Fruit fly (Drosophila melanogaster) whole organism, embryonic: ENCODE measurements around the gene CG13893.

Experiments
- Bdp1 ChIP-seq: fragments of 200-800 bp; sonication (Bioruptor generic); optimal IDR thresholded peaks from 3 replicates; lab custom pipeline; 2016; ENCODE audit warnings: missing biosample characterization, missing genetic modification characterization
- CG11398 ChIP-seq: fragments of 200-800 bp; sonication (Bioruptor generic); optimal IDR thresholded peaks from 2 replicates; lab custom pipeline; 2016; ENCODE audit warnings: missing biosample characterization, missing genetic modification characterization
- CG12104 ChIP-seq: fragments of 200-800 bp; sonication (Bioruptor generic); optimal IDR thresholded peaks from 3 replicates; lab custom pipeline; 2016; ENCODE audit warnings: missing biosample characterization, missing genetic modification characterization
- CG14965 ChIP-seq: fragments of 200-800 bp; sonication (Bioruptor generic); optimal IDR thresholded peaks from 2 replicates; lab custom pipeline; 2016; ENCODE audit warnings: missing biosample characterization, missing genetic modification characterization, borderline replicate concordance
- CG16813 ChIP-seq: fragments of 200-800 bp; sonication (Bioruptor generic); IDR thresholded peaks from 3 replicates; pipeline ENCODE4 v1.3.6; 2022; ENCODE audit warnings: missing biosample characterization, missing genetic modification characterization; ENCODE audit not compliant: partially characterized antibody
- CG17568 ChIP-seq: fragments of 200-800 bp; sonication (Bioruptor generic); optimal IDR thresholded peaks from 2 replicates; lab custom pipeline; 2018; ENCODE audit warnings: missing biosample characterization, mild to moderate bottlenecking, missing genetic modification characterization, moderate library complexity
- CG2875 ChIP-seq: fragments of 200-800 bp; sonication (Bioruptor generic); optimal IDR thresholded peaks from 2 replicates; lab custom pipeline; 2017; ENCODE audit warnings: missing biosample characterization, mild to moderate bottlenecking, missing genetic modification characterization, missing genetic modification reagents
- CG32532 ChIP-seq: fragments of 200-800 bp; sonication (Bioruptor generic); IDR thresholded peaks from 2 replicates; pipeline ENCODE4 v1.3.6; 2022; ENCODE audit warnings: missing biosample characterization, missing genetic modification characterization
- CG33557 ChIP-seq: fragments of 200-800 bp; sonication (Bioruptor generic); optimal IDR thresholded peaks from 2 replicates; lab custom pipeline; 2019; ENCODE audit warnings: missing biosample characterization, mild to moderate bottlenecking, missing genetic modification characterization, moderate library complexity
- CG4854 ChIP-seq: fragments of 200-800 bp; sonication (Bioruptor generic); optimal IDR thresholded peaks from 2 replicates; lab custom pipeline; 2016; ENCODE audit warnings: missing biosample characterization, missing genetic modification characterization, inconsistent platforms
- CG5953 ChIP-seq: fragments of 200-800 bp; sonication (Bioruptor generic); IDR thresholded peaks from 2 replicates; pipeline ENCODE4 v1.3.6; 2022; ENCODE audit warnings: missing biosample characterization, missing genetic modification characterization
- CG7271 ChIP-seq: fragments of 200-800 bp; sonication (Bioruptor generic); optimal IDR thresholded peaks from 2 replicates; lab custom pipeline; 2018; ENCODE audit warnings: missing biosample characterization, mild to moderate bottlenecking, missing genetic modification characterization, moderate library complexity
- Dref ChIP-seq: fragments of 200-800 bp; sonication (Bioruptor generic); IDR thresholded peaks from 2 replicates; pipeline ENCODE4 v1.3.6; 2022; ENCODE audit warnings: missing biosample characterization, missing genetic modification characterization
- Ets65A ChIP-seq: fragments of 200-800 bp; sonication (Bioruptor generic); peaks from one replicate; lab custom pipeline; 2016; ENCODE audit warnings: missing biosample characterization, missing genetic modification characterization
- Fer3 ChIP-seq: fragments of 200-800 bp; sonication (Bioruptor generic); optimal IDR thresholded peaks from 2 replicates; lab custom pipeline; 2018; ENCODE audit warnings: missing biosample characterization, mild to moderate bottlenecking, missing genetic modification characterization, moderate library complexity
- NK7.1 ChIP-seq: fragments of 200-800 bp; sonication (Bioruptor generic); optimal IDR thresholded peaks from 3 replicates; lab custom pipeline; 2016; ENCODE audit warnings: missing biosample characterization, missing genetic modification characterization
- Nf-YB ChIP-seq: fragments of 200-800 bp; sonication (Bioruptor generic); optimal IDR thresholded peaks from 3 replicates; lab custom pipeline; 2019; ENCODE audit warnings: missing biosample characterization, mild to moderate bottlenecking, missing genetic modification characterization, moderate library complexity
- Oli ChIP-seq: fragments of 200-800 bp; sonication (Bioruptor generic); optimal IDR thresholded peaks from 2 replicates; lab custom pipeline; 2018; ENCODE audit warnings: missing biosample characterization, mild to moderate bottlenecking, missing genetic modification characterization, moderate library complexity
- Pdp1 ChIP-seq, 2 experiments: fragments of 200-800 bp; sonication (Bioruptor generic); optimal IDR thresholded peaks; 3 replicates each; lab custom pipeline; 2016; ENCODE audit warnings: missing biosample characterization in 2 of 2, missing genetic modification characterization in 2 of 2, mild to moderate bottlenecking in 1 of 2, moderate library complexity in 1 of 2
- Stat92E ChIP-seq, 3 experiments: fragments of >200 bp in 2 of 3; fragments of 200-800 bp in 1 of 3; sonication (Bioruptor generic) in 1 of 3; optimal IDR thresholded peaks; 2 replicates each; lab custom pipeline; 2017 to 2019; ENCODE audit warnings: missing biosample characterization in 3 of 3, missing genetic modification characterization in 3 of 3, mild to moderate bottlenecking in 1 of 3, moderate library complexity in 1 of 3
- Usf ChIP-seq: fragments of 200-800 bp; sonication (Bioruptor generic); optimal IDR thresholded peaks from 2 replicates; lab custom pipeline; 2017; ENCODE audit warnings: missing genotype, missing biosample characterization, missing genetic modification characterization
- ac ChIP-seq: fragments of 200-800 bp; sonication (Bioruptor generic); optimal IDR thresholded peaks from 3 replicates; lab custom pipeline; 2017; ENCODE audit warnings: missing biosample characterization, mild to moderate bottlenecking, missing genetic modification characterization
- bsh ChIP-seq, 2 experiments: fragments of 200-800 bp; sonication (Bioruptor generic); optimal IDR thresholded peaks; 2 replicates each; lab custom pipeline; 2017 to 2018; ENCODE audit warnings: mild to moderate bottlenecking in 2 of 2, missing biosample characterization in 2 of 2, missing genetic modification characterization in 2 of 2, moderate library complexity in 1 of 2
- crc ChIP-seq: fragments of 200-800 bp; sonication (Bioruptor generic); optimal IDR thresholded peaks from 2 replicates; lab custom pipeline; 2016; ENCODE audit warnings: missing biosample characterization, missing genetic modification characterization
- dati ChIP-seq: fragments of 200-800 bp; sonication (Bioruptor generic); IDR thresholded peaks from 2 replicates; pipeline ENCODE4 v1.3.6; 2022; ENCODE audit warnings: missing biosample characterization, missing genetic modification characterization
- dmrt11E ChIP-seq: fragments of 200-800 bp; sonication (Bioruptor generic); optimal IDR thresholded peaks from 3 replicates; lab custom pipeline; 2018; ENCODE audit warnings: missing biosample characterization, mild to moderate bottlenecking, missing genetic modification characterization, moderate library complexity
- ems ChIP-seq: fragments of 200-800 bp; sonication (Bioruptor generic); optimal IDR thresholded peaks from 3 replicates; lab custom pipeline; 2016; ENCODE audit warnings: missing biosample characterization, missing genetic modification characterization
- ewg ChIP-seq: fragments of 200-800 bp; sonication (Bioruptor generic); optimal IDR thresholded peaks from 3 replicates; lab custom pipeline; 2017; ENCODE audit warnings: mild to moderate bottlenecking, missing biosample characterization, missing genetic modification reagents, missing genetic modification characterization
- fu2 ChIP-seq: fragments of 200-800 bp; sonication (Bioruptor generic); optimal IDR thresholded peaks from 2 replicates; lab custom pipeline; 2016; ENCODE audit warnings: missing biosample characterization, missing genetic modification characterization
- grn ChIP-seq: fragments of 200-800 bp; sonication (Bioruptor generic); optimal IDR thresholded peaks from 3 replicates; lab custom pipeline; 2017; ENCODE audit warnings: missing biosample characterization, missing genetic modification characterization
- ham ChIP-seq: fragments of 200-800 bp; sonication (Bioruptor generic); IDR thresholded peaks from 2 replicates; pipeline ENCODE4 v1.3.6; 2022; ENCODE audit warnings: missing biosample characterization, missing genetic modification characterization
- hbn ChIP-seq: fragments of 200-800 bp; sonication (Bioruptor generic); IDR thresholded peaks from 2 replicates; pipeline ENCODE4 v1.3.6; 2022; ENCODE audit warnings: missing biosample characterization, missing genetic modification characterization; ENCODE audit not compliant: partially characterized antibody
- lilli ChIP-seq: fragments of 200-800 bp; sonication (Bioruptor generic); optimal IDR thresholded peaks from 3 replicates; lab custom pipeline; 2016; ENCODE audit warnings: missing biosample characterization, missing genetic modification characterization
- mld ChIP-seq: fragments of 200-800 bp; sonication (Bioruptor generic); IDR thresholded peaks from 3 replicates; pipeline ENCODE4 v1.3.6; 2022; ENCODE audit warnings: missing biosample characterization, missing genetic modification characterization; ENCODE audit not compliant: partially characterized antibody
- org-1 ChIP-seq: fragments of 200-800 bp; sonication (Bioruptor generic); optimal IDR thresholded peaks from 2 replicates; lab custom pipeline; 2017; ENCODE audit warnings: missing biosample characterization, missing genetic modification characterization
- p53 ChIP-seq: fragments of 200-800 bp; sonication (Bioruptor generic); optimal IDR thresholded peaks from 2 replicates; lab custom pipeline; 2016; ENCODE audit warnings: missing biosample characterization, missing genetic modification characterization
- prd ChIP-seq, 3 experiments: fragments of >200 bp in 2 of 3; fragments of 200-800 bp in 1 of 3; sonication (Bioruptor generic) in 1 of 3; optimal IDR thresholded peaks in 2 of 3; IDR thresholded peaks in 1 of 3; 2 replicates in 2 of 3; 3 replicates in 1 of 3; pipeline versions ENCODE4 v1.3.6 to Lab custom; 2017 to 2022; ENCODE audit warnings: missing biosample characterization in 1 of 3, missing genetic modification characterization in 1 of 3
- rib ChIP-seq: fragments of 200-800 bp; sonication (Bioruptor generic); IDR thresholded peaks from 2 replicates; pipeline ENCODE4 v1.3.6; 2022; ENCODE audit warnings: missing biosample characterization, missing genetic modification characterization
- sens ChIP-seq: fragments of 200-800 bp; sonication (Bioruptor generic); peaks from one replicate; lab custom pipeline; 2016; ENCODE audit warnings: missing biosample characterization, missing genetic modification characterization
- sr ChIP-seq: fragments of 200-800 bp; sonication (Bioruptor generic); IDR thresholded peaks from 3 replicates; pipeline ENCODE4 v1.3.6; 2022; ENCODE audit warnings: missing biosample characterization, missing genetic modification characterization
- ssp ChIP-seq: fragments of 200-800 bp; sonication (Bioruptor generic); IDR thresholded peaks from 2 replicates; pipeline ENCODE4 v1.3.6; 2022; ENCODE audit warnings: missing biosample characterization, missing genetic modification characterization
- tap ChIP-seq: fragments of 200-800 bp; optimal IDR thresholded peaks from 3 replicates; lab custom pipeline; 2019; ENCODE audit warnings: missing biosample characterization, mild to moderate bottlenecking, missing genetic modification characterization, moderate library complexity
- tio ChIP-seq: fragments of 200-800 bp; sonication (Bioruptor generic); optimal IDR thresholded peaks from 2 replicates; lab custom pipeline; 2017; ENCODE audit warnings: missing biosample characterization, missing genetic modification characterization, inconsistent platforms
- tll ChIP-seq, 2 experiments: fragments of 200-800 bp in 1 of 2; fragments of >200 bp in 1 of 2; sonication (Bioruptor generic) in 1 of 2; optimal IDR thresholded peaks; 2 replicates each; lab custom pipeline; 2017 to 2019; ENCODE audit warnings: missing biosample characterization in 2 of 2, missing genetic modification characterization in 2 of 2, mild to moderate bottlenecking in 1 of 2, moderate library complexity in 1 of 2
- trh ChIP-seq: fragments of 200-800 bp; sonication (Bioruptor generic); optimal IDR thresholded peaks from 2 replicates; lab custom pipeline; 2016; ENCODE audit warnings: missing biosample characterization, missing genetic modification characterization
- ttk ChIP-seq: fragments of 200-800 bp; sonication (Bioruptor generic); IDR thresholded peaks from 2 replicates; pipeline ENCODE4 v2.1.2; 2022; ENCODE audit warnings: missing biosample characterization, missing genetic modification characterization
- wdn ChIP-seq: fragments of 200-800 bp; sonication (Bioruptor generic); IDR thresholded peaks from 2 replicates; pipeline ENCODE4 v1.3.6; 2022; ENCODE audit warnings: missing biosample characterization, missing genetic modification characterization
- z ChIP-seq: fragments of 200-800 bp; sonication (Bioruptor generic); IDR thresholded peaks from 3 replicates; pipeline ENCODE4 v1.3.6; 2022; ENCODE audit warnings: missing biosample characterization, missing genetic modification characterization
- zen2 ChIP-seq: fragments of 200-800 bp; sonication (Bioruptor generic); IDR thresholded peaks from 3 replicates; pipeline ENCODE4 v1.3.6; 2022; ENCODE audit warnings: missing biosample characterization, missing genetic modification characterization; ENCODE audit not compliant: partially characterized antibody
- zfh1 ChIP-seq: fragments of 200-800 bp; sonication (Bioruptor generic); IDR thresholded peaks from 3 replicates; pipeline ENCODE4 v1.3.6; 2022; ENCODE audit warnings: missing biosample characterization, missing genetic modification characterization

Gene CG13893

DNA sequence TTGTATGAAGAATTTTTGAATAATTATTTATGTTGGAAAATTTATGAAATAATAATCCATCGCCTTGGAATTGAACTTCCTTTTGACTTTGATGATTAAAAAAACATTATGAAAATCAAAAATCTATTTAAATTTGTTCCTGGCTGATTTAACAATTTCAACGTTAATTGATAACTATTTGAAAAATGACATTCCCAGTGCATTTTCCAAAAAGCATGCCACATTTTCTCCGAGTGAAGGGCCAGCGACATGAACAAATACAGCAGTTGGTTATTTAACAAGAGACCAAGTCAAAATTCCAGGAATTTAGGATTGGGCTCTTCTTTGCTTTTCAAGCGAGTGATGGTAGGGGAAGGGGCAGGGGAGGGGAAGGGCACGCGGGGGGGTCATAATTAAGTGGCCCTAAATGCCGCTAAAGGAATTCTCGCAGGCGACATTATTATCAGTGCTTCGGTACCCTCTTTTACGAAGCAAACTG lies 18.6 kb upstream of the CG13893 start (continued):
- no peak for TF ChIP-seq sr
- TF ChIP-seq mld (GFP tag; lab: Robert Waterston, UW): no peak
- TF ChIP-seq CG33557: peak; percentile 91
- no peak for TF ChIP-seq NK7.1 (GFP tag; lab: Kevin White, UChicago)
- peak; percentile 30 for TF ChIP-seq CG17568 (GFP tag; lab: Kevin White, UChicago)
- TF ChIP-seq tll (GFP tag; optimal IDR thresholded peaks at IDR 0.05; lab: Kevin White, UChicago): no peak
- TF ChIP-seq ham: no peak
- TF ChIP-seq tio: peak; percentile 51
- peak; percentile 95 for TF ChIP-seq dmrt11E (tag; lab: Kevin White, UChicago)
- peak; percentile 24 for TF ChIP-seq lilli (GFP tag; lab: Kevin White, UChicago)
- no peak for TF ChIP-seq ems (GFP tag; lab: Kevin White, UChicago)
- TF ChIP-seq trh: no peak
- peak; percentile 26 for TF ChIP-seq Nf-YB
- TF ChIP-seq tap (tag; lab: Kevin White, UChicago): no peak
- TF ChIP-seq bsh (GFP tag; optimal IDR thresholded peaks at IDR 0.05; lab: Kevin White, UChicago): peak; percentile 71 to 77
- no peak for TF ChIP-seq CG11398 (GFP tag; lab: Kevin White, UChicago)
- TF ChIP-seq p53 (GFP tag; lab: Kevin White, UChicago): no peak
- peak; percentile 70 for TF ChIP-seq zfh1
- TF ChIP-seq sens: peak; percentile 84
- no peak for TF ChIP-seq CG14965
- TF ChIP-seq wdn (GFP tag; lab: Robert Waterston, UW): no peak
- no peak for TF ChIP-seq prd (optimal IDR thresholded peaks at IDR 0.05; lab: Kevin White, UChicago)
- peak; percentile 45; the same call in 2 of the 3 replicates for TF ChIP-seq prd (GFP tag; IDR thresholded peaks at IDR 0.05; lab: Robert Waterston, UW)
- TF ChIP-seq grn (GFP tag; lab: Kevin White, UChicago): no peak
- no peak for TF ChIP-seq Ets65A (GFP tag; lab: Kevin White, UChicago)
- TF ChIP-seq z (GFP tag; lab: Robert Waterston, UW): no peak
- no peak for TF ChIP-seq CG32532
- peak; percentile 12 for TF ChIP-seq ewg (GFP tag; lab: Kevin White, UChicago)
- peak; percentile 5 to 23 for TF ChIP-seq Pdp1 (GFP tag; optimal IDR thresholded peaks at IDR 0.05; lab: Kevin White, UChicago)
- TF ChIP-seq ac (GFP tag; lab: Kevin White, UChicago): peak; percentile 56
- TF ChIP-seq Fer3 (tag; lab: Kevin White, UChicago): no peak
- no peak for TF ChIP-seq fu2 (GFP tag; lab: Kevin White, UChicago)
- TF ChIP-seq Usf: peak; percentile 27
- no peak for TF ChIP-seq rib (GFP tag; lab: Robert Waterston, UW)
- TF ChIP-seq CG4854: no peak
- no peak for TF ChIP-seq hbn (GFP tag; lab: Robert Waterston, UW)
- no peak for TF ChIP-seq Dref (GFP tag; lab: Robert Waterston, UW)
- TF ChIP-seq CG12104 (GFP tag; lab: Kevin White, UChicago): no peak
- peak; percentile 44 for TF ChIP-seq Oli (tag; lab: Kevin White, UChicago)
- TF ChIP-seq crc (GFP tag; lab: Kevin White, UChicago): no peak
- no peak for TF ChIP-seq CG16813 (GFP tag; lab: Robert Waterston, UW)
- 0 out of 2 replicates have a peak, but pooled peaks have one; percentile 9 for TF ChIP-seq ssp
- peak; percentile 50 for TF ChIP-seq CG2875 (GFP tag; lab: Kevin White, UChicago)
- no peak for TF ChIP-seq zen2 (GFP tag; lab: Robert Waterston, UW)
- TF ChIP-seq org-1 (GFP tag; lab: Kevin White, UChicago): no peak
- TF ChIP-seq dati: no peak
- TF ChIP-seq ttk (GFP tag; lab: Robert Waterston, UW): no peak
- peak; percentile 24 for TF ChIP-seq CG7271 (tag; lab: Kevin White, UChicago)
- no peak for TF ChIP-seq Bdp1 (GFP tag; lab: Kevin White, UChicago)
- TF ChIP-seq CG5953 (GFP tag; lab: Robert Waterston, UW): no peak
- peak in 1 of 3 experiments; percentile 99 for TF ChIP-seq Stat92E (GFP tag; optimal IDR thresholded peaks at IDR 0.05; lab: Kevin White, UChicago)
